Fruit fly (Drosophila melanogaster) whole organism, embryonic: Measurements from ENCODE around the gene Ass.

Source experiments
- CG10147 ChIP-seq: fragments of 200-800 bp; sonication (Bioruptor generic); optimal IDR thresholded peaks from 2 replicates; lab custom pipeline; 2019; ENCODE audit warnings: missing biosample characterization, mild to moderate bottlenecking, missing genetic modification characterization, moderate library complexity
- CG1792 ChIP-seq: fragments of 200-800 bp; sonication (Bioruptor generic); optimal IDR thresholded peaks from 2 replicates; lab custom pipeline; 2016; ENCODE audit warnings: missing biosample characterization, missing genetic modification characterization
- CG18011 ChIP-seq: fragments of 200-800 bp; sonication (Bioruptor generic); optimal IDR thresholded peaks from 2 replicates; lab custom pipeline; 2017; ENCODE audit warnings: missing biosample characterization, missing genetic modification characterization, mild to moderate bottlenecking, moderate library complexity, missing genotype
- CG6175 ChIP-seq: fragments of 200-800 bp; sonication (Bioruptor generic); IDR thresholded peaks from 3 replicates; pipeline ENCODE4 v1.3.6; 2022; ENCODE audit warnings: missing biosample characterization, missing genetic modification characterization
- E2f1 ChIP-seq: fragments of 200-800 bp; sonication (Bioruptor generic); IDR thresholded peaks from 2 replicates; pipeline ENCODE4 v1.3.6; 2022; ENCODE audit warnings: missing biosample characterization, missing genetic modification characterization
- Lpt ChIP-seq: fragments of >200 bp; optimal IDR thresholded peaks from 2 replicates; lab custom pipeline; 2018; ENCODE audit warnings: missing biosample characterization, missing genetic modification characterization
- ab ChIP-seq: fragments of 200-800 bp; sonication (Bioruptor generic); optimal IDR thresholded peaks from 2 replicates; lab custom pipeline; 2016; ENCODE audit warnings: missing biosample characterization, missing genetic modification characterization
- ash1 ChIP-seq: fragments of 200-800 bp; sonication (Bioruptor generic); optimal IDR thresholded peaks from 2 replicates; lab custom pipeline; 2018; ENCODE audit warnings: missing biosample characterization, mild to moderate bottlenecking, missing genetic modification characterization
- dpn ChIP-seq, 2 experiments: fragments of 200-800 bp; sonication (Bioruptor generic); optimal IDR thresholded peaks; 3 replicates each; lab custom pipeline; 2016; ENCODE audit warnings: missing biosample characterization in 2 of 2, missing genetic modification characterization in 2 of 2
- eyg ChIP-seq: fragments of 200-800 bp; sonication (Bioruptor generic); optimal IDR thresholded peaks from 3 replicates; lab custom pipeline; 2016; ENCODE audit warnings: missing biosample characterization, missing genetic modification characterization
- psq ChIP-seq: fragments of 200-800 bp; sonication (Bioruptor generic); optimal IDR thresholded peaks from 2 replicates; lab custom pipeline; 2017; ENCODE audit warnings: missing biosample characterization, missing genetic modification characterization
- tin ChIP-seq: fragments of 200-800 bp; sonication (Bioruptor generic); optimal IDR thresholded peaks from 3 replicates; lab custom pipeline; 2016; ENCODE audit warnings: missing biosample characterization, missing genetic modification characterization

dm6 chr3R:6605142-6605541, 39.1 kb downstream of the Ass start:
- TF ChIP-seq CG1792 (GFP tag; lab: Kevin White, UChicago): no peak
- TF ChIP-seq Lpt: no peak
- no peak for TF ChIP-seq CG6175
- no peak for TF ChIP-seq ash1 (GFP tag; lab: Kevin White, UChicago)
- no peak for TF ChIP-seq ab (GFP tag; lab: Kevin White, UChicago)
- TF ChIP-seq E2f1 (GFP tag; lab: Robert Waterston, UW): no peak
- no peak for TF ChIP-seq CG10147
- no peak for TF ChIP-seq dpn (GFP tag; optimal IDR thresholded peaks at IDR 0.05; lab: Kevin White, UChicago)
- no peak for TF ChIP-seq eyg
- TF ChIP-seq psq (GFP tag; lab: Kevin White, UChicago): no peak
- TF ChIP-seq CG18011 (GFP tag; lab: Kevin White, UChicago): no peak
- TF ChIP-seq tin: no peak
